Fruit fly (Drosophila melanogaster) whole organism, embryonic: Measurements from ENCODE around the gene CG33181.

Experiments
- Atf6 ChIP-seq: fragments of 200-800 bp; sonication (Bioruptor generic); IDR thresholded peaks from 2 replicates; pipeline ENCODE4 v1.3.6; 2022; ENCODE audit warnings: missing biosample characterization, missing genetic modification characterization
- Bgb ChIP-seq: fragments of 200-800 bp; sonication (Bioruptor generic); IDR thresholded peaks from 2 replicates; pipeline ENCODE4 v1.3.6; 2022; ENCODE audit warnings: missing biosample characterization, missing genetic modification characterization; ENCODE audit not compliant: partially characterized antibody
- CG10462 ChIP-seq: fragments of 200-800 bp; sonication (Bioruptor generic); optimal IDR thresholded peaks from 2 replicates; lab custom pipeline; 2016; ENCODE audit warnings: missing biosample characterization, missing genetic modification characterization
- CG10565 ChIP-seq: fragments of 200-800 bp; sonication (Bioruptor generic); optimal IDR thresholded peaks from 3 replicates; lab custom pipeline; 2016; ENCODE audit warnings: missing biosample characterization, mild to moderate bottlenecking, missing genetic modification characterization
- CG12219 ChIP-seq: fragments of 200-800 bp; sonication (Bioruptor generic); optimal IDR thresholded peaks from 3 replicates; lab custom pipeline; 2018; ENCODE audit warnings: missing biosample characterization, mild to moderate bottlenecking, missing genetic modification characterization
- CG12299 ChIP-seq: fragments of 200-800 bp; sonication (Bioruptor generic); optimal IDR thresholded peaks from 2 replicates; lab custom pipeline; 2018; ENCODE audit warnings: missing biosample characterization, mild to moderate bottlenecking, missing genetic modification characterization
- CG12659 ChIP-seq: fragments of 200-800 bp; sonication (Bioruptor generic); optimal IDR thresholded peaks from 3 replicates; lab custom pipeline; 2017; ENCODE audit warnings: mild to moderate bottlenecking, missing biosample characterization, missing genetic modification reagents, missing genetic modification characterization
- CG13775 ChIP-seq: fragments of 200-800 bp; sonication (Bioruptor generic); optimal IDR thresholded peaks from 3 replicates; lab custom pipeline; 2017; ENCODE audit warnings: missing biosample characterization, mild to moderate bottlenecking, missing genetic modification characterization
- CG1529 ChIP-seq: fragments of 200-800 bp; sonication (Bioruptor generic); optimal IDR thresholded peaks from 3 replicates; lab custom pipeline; 2018; ENCODE audit warnings: missing biosample characterization, missing genetic modification characterization
- CG15601 ChIP-seq: fragments of 200-800 bp; sonication (Bioruptor generic); optimal IDR thresholded peaks from 3 replicates; lab custom pipeline; 2019; ENCODE audit warnings: missing biosample characterization, mild to moderate bottlenecking, missing genetic modification characterization, moderate library complexity
- CG15696 ChIP-seq: fragments of 200-800 bp; sonication (Bioruptor generic); optimal IDR thresholded peaks from 2 replicates; lab custom pipeline; 2019; ENCODE audit warnings: missing biosample characterization, mild to moderate bottlenecking, missing genetic modification characterization, moderate library complexity
- CG1603 ChIP-seq: fragments of 200-800 bp; sonication (Bioruptor generic); optimal IDR thresholded peaks from 2 replicates; lab custom pipeline; 2019; ENCODE audit warnings: missing biosample characterization, mild to moderate bottlenecking, missing genetic modification characterization, moderate library complexity
- CG17359 ChIP-seq: fragments of 200-800 bp; sonication (Bioruptor generic); optimal IDR thresholded peaks from 3 replicates; lab custom pipeline; 2018; ENCODE audit warnings: missing biosample characterization, mild to moderate bottlenecking, missing genetic modification characterization, moderate library complexity
- CG2712 ChIP-seq: fragments of 200-800 bp; optimal IDR thresholded peaks from 3 replicates; lab custom pipeline; 2019; ENCODE audit warnings: missing biosample characterization, mild to moderate bottlenecking, missing genetic modification characterization, moderate library complexity
- CG30403 ChIP-seq: fragments of 200-800 bp; sonication (Bioruptor generic); optimal IDR thresholded peaks from 3 replicates; lab custom pipeline; 2016; ENCODE audit warnings: missing biosample characterization, missing genetic modification characterization
- CG6254 ChIP-seq: fragments of 200-800 bp; sonication (Bioruptor generic); optimal IDR thresholded peaks from 3 replicates; lab custom pipeline; 2017; ENCODE audit warnings: mild to moderate bottlenecking, missing biosample characterization, missing genetic modification reagents, missing genetic modification characterization
- CG6791 ChIP-seq: fragments of 200-800 bp; sonication (Bioruptor generic); IDR thresholded peaks from 3 replicates; pipeline ENCODE4 v1.3.6; 2022; ENCODE audit warnings: missing biosample characterization, missing genetic modification characterization; ENCODE audit not compliant: partially characterized antibody
- CG8281 ChIP-seq: fragments of 200-800 bp; sonication (Bioruptor generic); optimal IDR thresholded peaks from 2 replicates; lab custom pipeline; 2018; ENCODE audit warnings: missing biosample characterization, mild to moderate bottlenecking, missing genetic modification characterization, moderate library complexity
- CG8924 ChIP-seq: fragments of 200-800 bp; optimal IDR thresholded peaks from 3 replicates; lab custom pipeline; 2019; ENCODE audit warnings: missing biosample characterization, mild to moderate bottlenecking, missing genetic modification characterization, moderate library complexity
- CTCF ChIP-seq: fragments of 200-800 bp; sonication (Bioruptor generic); optimal IDR thresholded peaks from 2 replicates; lab custom pipeline; 2017; ENCODE audit warnings: missing biosample characterization, mild to moderate bottlenecking, missing genetic modification characterization, moderate library complexity
- D19A ChIP-seq: fragments of 200-800 bp; optimal IDR thresholded peaks from 3 replicates; lab custom pipeline; 2019; ENCODE audit warnings: missing biosample characterization, mild to moderate bottlenecking, missing genetic modification characterization, moderate library complexity
- Doc2 ChIP-seq: fragments of 200-800 bp; sonication (Bioruptor generic); IDR thresholded peaks from 2 replicates; pipeline ENCODE4 v1.3.6; 2022; ENCODE audit warnings: missing biosample characterization, missing genetic modification characterization
- Jarid2 ChIP-seq: fragments of 200-800 bp; sonication (Bioruptor generic); optimal IDR thresholded peaks from 3 replicates; lab custom pipeline; 2017; ENCODE audit warnings: mild to moderate bottlenecking, missing biosample characterization, missing genetic modification reagents, missing genetic modification characterization
- Lpt ChIP-seq: fragments of >200 bp; optimal IDR thresholded peaks from 2 replicates; lab custom pipeline; 2018; ENCODE audit warnings: missing biosample characterization, missing genetic modification characterization
- Nf-YA ChIP-seq: fragments of 200-800 bp; sonication (Bioruptor generic); IDR thresholded peaks from 2 replicates; pipeline ENCODE4 v1.3.6; 2022; ENCODE audit warnings: missing biosample characterization, missing genetic modification characterization
- Pdp1 ChIP-seq, 2 experiments: fragments of 200-800 bp; sonication (Bioruptor generic); optimal IDR thresholded peaks; 3 replicates each; lab custom pipeline; 2016; ENCODE audit warnings: missing biosample characterization in 2 of 2, missing genetic modification characterization in 2 of 2, mild to moderate bottlenecking in 1 of 2, moderate library complexity in 1 of 2
- TFAM ChIP-seq: fragments of 200-800 bp; sonication (Bioruptor generic); optimal IDR thresholded peaks from 2 replicates; lab custom pipeline; 2017; ENCODE audit warnings: missing biosample characterization, missing genetic modification characterization, inconsistent platforms
- Taf1 ChIP-seq: fragments of 200-800 bp; sonication (Bioruptor generic); IDR thresholded peaks from 2 replicates; pipeline ENCODE4 v1.3.6; 2022; ENCODE audit warnings: missing biosample characterization, missing genetic modification characterization
- aop ChIP-seq: fragments of 200-800 bp; sonication (Bioruptor generic); IDR thresholded peaks from 2 replicates; pipeline ENCODE4 v1.3.6; 2022; ENCODE audit warnings: missing biosample characterization, missing genetic modification characterization
- ase ChIP-seq: fragments of 200-800 bp; sonication (Bioruptor generic); IDR thresholded peaks from 3 replicates; pipeline ENCODE4 v1.3.6; 2022; ENCODE audit warnings: missing biosample characterization, missing genetic modification characterization
- chinmo ChIP-seq: fragments of 200-800 bp; sonication (Bioruptor generic); IDR thresholded peaks from 4 replicates; pipeline ENCODE4 v1.3.6; 2022; ENCODE audit warnings: missing biosample characterization, missing genetic modification characterization; ENCODE audit not compliant: partially characterized antibody
- croc ChIP-seq: fragments of 200-800 bp; sonication (Bioruptor generic); conservative IDR thresholded peaks from 3 replicates; pipeline ENCODE4 v1.3.6; 2022; ENCODE audit warnings: missing biosample characterization, missing genetic modification characterization
- dmrt11E ChIP-seq: fragments of 200-800 bp; sonication (Bioruptor generic); optimal IDR thresholded peaks from 3 replicates; lab custom pipeline; 2018; ENCODE audit warnings: missing biosample characterization, mild to moderate bottlenecking, missing genetic modification characterization, moderate library complexity
- exex ChIP-seq: fragments of 200-800 bp; sonication (Bioruptor generic); optimal IDR thresholded peaks from 4 replicates; lab custom pipeline; 2018; ENCODE audit warnings: missing biosample characterization, mild to moderate bottlenecking, missing genetic modification characterization, moderate library complexity
- gem ChIP-seq: fragments of 200-800 bp; sonication (Bioruptor generic); optimal IDR thresholded peaks from 2 replicates; lab custom pipeline; 2019; ENCODE audit warnings: missing biosample characterization, mild to moderate bottlenecking, missing genetic modification characterization, moderate library complexity
- ham ChIP-seq: fragments of 200-800 bp; sonication (Bioruptor generic); IDR thresholded peaks from 2 replicates; pipeline ENCODE4 v1.3.6; 2022; ENCODE audit warnings: missing biosample characterization, missing genetic modification characterization
- hbn ChIP-seq: fragments of 200-800 bp; sonication (Bioruptor generic); IDR thresholded peaks from 2 replicates; pipeline ENCODE4 v1.3.6; 2022; ENCODE audit warnings: missing biosample characterization, missing genetic modification characterization; ENCODE audit not compliant: partially characterized antibody
- nau ChIP-seq: fragments of 200-800 bp; sonication (Bioruptor generic); optimal IDR thresholded peaks from 3 replicates; lab custom pipeline; 2017; ENCODE audit warnings: missing biosample characterization, mild to moderate bottlenecking, missing genetic modification characterization, missing genetic modification reagents
- odd ChIP-seq: fragments of 200-800 bp; sonication (Bioruptor generic); optimal IDR thresholded peaks from 2 replicates; lab custom pipeline; 2017; ENCODE audit warnings: missing biosample characterization, mild to moderate bottlenecking, missing genetic modification characterization
- onecut ChIP-seq: fragments of 200-800 bp; sonication (Bioruptor generic); IDR thresholded peaks from 2 replicates; pipeline ENCODE4 v1.3.6; 2022; ENCODE audit warnings: missing biosample characterization, missing genetic modification characterization
- pfk ChIP-seq: fragments of 200-800 bp; sonication (Bioruptor generic); optimal IDR thresholded peaks from 2 replicates; lab custom pipeline; 2018; ENCODE audit warnings: missing biosample characterization, mild to moderate bottlenecking, missing genetic modification characterization, moderate library complexity
- pnt ChIP-seq: fragments of 200-800 bp; sonication (Bioruptor generic); optimal IDR thresholded peaks from 3 replicates; lab custom pipeline; 2016; ENCODE audit warnings: missing biosample characterization, missing genetic modification characterization
- ro ChIP-seq: fragments of 200-800 bp; sonication (Bioruptor generic); IDR thresholded peaks from 2 replicates; pipeline ENCODE4 v1.3.6; 2022; ENCODE audit warnings: missing biosample characterization, missing genetic modification characterization
- run ChIP-seq: fragments of 200-800 bp; sonication (Bioruptor generic); optimal IDR thresholded peaks from 3 replicates; lab custom pipeline; 2018; ENCODE audit warnings: missing biosample characterization, mild to moderate bottlenecking, missing genetic modification characterization
- salm ChIP-seq: fragments of 200-800 bp; sonication (Bioruptor generic); optimal IDR thresholded peaks from 2 replicates; lab custom pipeline; 2018; ENCODE audit warnings: missing biosample characterization, mild to moderate bottlenecking, missing genetic modification characterization
- tup ChIP-seq: fragments of 200-800 bp; sonication (Bioruptor generic); optimal IDR thresholded peaks from 2 replicates; lab custom pipeline; 2016; ENCODE audit warnings: missing biosample characterization, mild to moderate bottlenecking, missing genetic modification characterization, moderate library complexity
- twi ChIP-seq: fragments of 200-800 bp; optimal IDR thresholded peaks from 2 replicates; lab custom pipeline; 2019; ENCODE audit warnings: missing biosample characterization, mild to moderate bottlenecking, missing genetic modification characterization, moderate library complexity
- tx ChIP-seq: fragments of 200-800 bp; sonication (Bioruptor generic); optimal IDR thresholded peaks from 2 replicates; lab custom pipeline; 2016; ENCODE audit warnings: missing biosample characterization, missing genetic modification characterization
- unc-4 ChIP-seq: fragments of 200-800 bp; sonication (Bioruptor generic); IDR thresholded peaks from 2 replicates; pipeline ENCODE4 v1.3.6; 2022; ENCODE audit warnings: missing biosample characterization, missing genetic modification characterization; ENCODE audit not compliant: partially characterized antibody
- wek ChIP-seq: fragments of 200-800 bp; sonication (Bioruptor generic); optimal IDR thresholded peaks from 3 replicates; lab custom pipeline; 2018; ENCODE audit warnings: missing biosample characterization, mild to moderate bottlenecking, missing genetic modification characterization, moderate library complexity

The CG33181 gene

DNA sequence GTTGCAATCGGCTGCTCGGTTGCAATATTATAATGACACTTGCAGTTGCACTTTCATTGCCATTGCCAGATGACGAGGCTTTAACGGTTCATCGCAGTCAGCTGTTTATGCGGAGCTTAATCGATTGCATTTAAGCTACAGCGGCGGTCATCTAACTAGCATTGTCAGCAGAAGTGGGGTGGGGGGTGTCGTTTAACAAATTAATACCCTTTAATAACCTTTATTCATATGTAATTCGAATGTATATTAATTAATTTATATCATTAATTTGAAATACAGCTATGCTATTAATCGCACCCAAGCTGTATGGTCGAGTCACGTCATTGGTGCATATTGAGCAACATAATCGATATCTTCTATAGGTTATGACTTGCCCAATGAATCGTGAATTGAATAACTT, 3.7 kb downstream of the CG33181 start (continued):
- TF ChIP-seq unc-4 (GFP tag; lab: Robert Waterston, UW) (no peak), CG8924 (tag; lab: Kevin White, UChicago) (peak; percentile 76), gem (tag; lab: Kevin White, UChicago) (peak; percentile 84), Taf1 (GFP tag; lab: Robert Waterston, UW) (no peak), CG15696 (no peak), CG15601 (tag; lab: Kevin White, UChicago) (peak; percentile 66), twi (tag; lab: Kevin White, UChicago) (peak; percentile 40), Atf6 (GFP tag; lab: Robert Waterston, UW) (peak; percentile 44; the same call in 1 of the 2 replicates), CG1529 (GFP tag; lab: Kevin White, UChicago) (peak; percentile 46), CG12219 (GFP tag; lab: Kevin White, UChicago) (peak; percentile 74), CG2712 (tag; lab: Kevin White, UChicago) (peak; percentile 81), CG8281 (tag; lab: Kevin White, UChicago) (peak; percentile 56), hbn (GFP tag; lab: Robert Waterston, UW) (no peak), D19A (peak; percentile 74), CG1603 (peak; percentile 81), salm (tag; lab: Kevin White, UChicago) (peak; percentile 82), exex (tag; lab: Kevin White, UChicago) (no peak), run (peak; percentile 76), odd (GFP tag; lab: Kevin White, UChicago) (peak; percentile 62), dmrt11E (tag; lab: Kevin White, UChicago) (peak; percentile 39), CG10565 (no peak), pnt (GFP tag; lab: Kevin White, UChicago) (no peak), Nf-YA (GFP tag; lab: Robert Waterston, UW) (peak; percentile 80), Jarid2 (GFP tag; lab: Kevin White, UChicago) (peak; percentile 47), Lpt (GFP tag; lab: Kevin White, UChicago) (no peak), ham (GFP tag; lab: Robert Waterston, UW) (no peak), CG30403 (GFP tag; lab: Kevin White, UChicago) (peak; percentile 68), ase (GFP tag; lab: Robert Waterston, UW) (peak; percentile 89), pfk (GFP tag; lab: Kevin White, UChicago) (no peak), TFAM (GFP tag; lab: Kevin White, UChicago) (peak; percentile 6), onecut (peak; percentile 87), CTCF (GFP tag; lab: Kevin White, UChicago) (no peak), wek (peak; percentile 66), tup (GFP tag; lab: Kevin White, UChicago) (no peak), CG6254 (peak; percentile 86), CG10462 (GFP tag; lab: Kevin White, UChicago) (peak; percentile 47), ro (GFP tag; lab: Robert Waterston, UW) (peak; percentile 56), Doc2 (GFP tag; lab: Robert Waterston, UW) (0 out of 2 replicates have a peak, but pooled peaks have one; percentile 22), CG17359 (tag; lab: Kevin White, UChicago) (peak; percentile 90), CG12659 (GFP tag; lab: Kevin White, UChicago) (peak; percentile 55), CG6791 (GFP tag; lab: Robert Waterston, UW) (no peak), CG12299 (tag; lab: Kevin White, UChicago) (peak; percentile 9), croc (GFP tag; lab: Robert Waterston, UW) (peak; percentile 68), chinmo (GFP tag; lab: Robert Waterston, UW) (no peak), nau (GFP tag; lab: Kevin White, UChicago) (peak; percentile 55), CG13775 (GFP tag; lab: Kevin White, UChicago) (peak; percentile 49), aop (GFP tag; lab: Robert Waterston, UW) (peak; percentile 54; the same call in 1 of the 2 replicates), Pdp1 (GFP tag; optimal IDR thresholded peaks at IDR 0.05; lab: Kevin White, UChicago) (peak; percentile 17 to 46), tx (GFP tag; lab: Kevin White, UChicago) (no peak), Bgb (GFP tag; lab: Robert Waterston, UW) (no peak)
